Worm (Caenorhabditis elegans): ENCODE results near the gene dsh-2.

The dsh-2 gene

ce11 chrII:5055129-5055666 lies 25.8 kb downstream of the dsh-2 start, which contains the start of the genes ify-1 and rpl-22 (continued):
- no peak for TF ChIP-seq bed-1 (GFP tag; IDR thresholded peaks at IDR 0.05)
- TF ChIP-seq madf-8 (GFP tag; conservative IDR thresholded peaks at IDR 0.05), result peak; percentile 71
- TF ChIP-seq rpc-1 (optimal IDR thresholded peaks at IDR 0.05), result peak; percentile 26
- peak; percentile 4 for TF ChIP-seq rpc-1 (tag; optimal IDR thresholded peaks at IDR 0.05)
- TF ChIP-seq hsf-1 (GFP tag; IDR thresholded peaks at IDR 0.05), result peak; percentile 72
- peak; percentile 56 for TF ChIP-seq K12H6.12 (tag; optimal IDR thresholded peaks at IDR 0.05)
- peak; percentile 77 for TF ChIP-seq nfyb-1 (GFP tag; IDR thresholded peaks at IDR 0.05)
- TF ChIP-seq ztf-25 (GFP tag; IDR thresholded peaks at IDR 0.05), result no peak
- no peak for TF ChIP-seq dpff-1 (tag; optimal IDR thresholded peaks at IDR 0.05)
- TF ChIP-seq pha-4 (tag; optimal IDR thresholded peaks at IDR 0.05), result peak; percentile 54
- TF ChIP-seq mcd-1 (GFP tag; IDR thresholded peaks at IDR 0.05), result peak; percentile 98
- peak; percentile 7 for TF ChIP-seq die-1 (tag; optimal IDR thresholded peaks at IDR 0.05)
- TF ChIP-seq repo-1 (tag; optimal IDR thresholded peaks at IDR 0.05), result no peak
- no peak for TF ChIP-seq chd-7 (tag; optimal IDR thresholded peaks at IDR 0.05)
- no peak for TF ChIP-seq zim-3 (tag; optimal IDR thresholded peaks at IDR 0.05)
- peak; percentile 77 for TF ChIP-seq egrh-3 (GFP tag; IDR thresholded peaks at IDR 0.05)
- TF ChIP-seq Y53G8AR.9 (GFP tag; conservative IDR thresholded peaks at IDR 0.05), result peak; percentile 52; the same call in 1 of the 2 replicates
- TF ChIP-seq ceh-58 (GFP tag; IDR thresholded peaks at IDR 0.05), result no peak
- TF ChIP-seq nhr-80 (tag; optimal IDR thresholded peaks at IDR 0.05), result peak; percentile 36
- no peak for TF ChIP-seq him-1 (tag; optimal IDR thresholded peaks at IDR 0.05)
- no peak for TF ChIP-seq ama-1 (optimal IDR thresholded peaks at IDR 0.05)
- TF ChIP-seq ama-1 (GFP tag; optimal IDR thresholded peaks at IDR 0.05), result no peak
- peak; percentile 8 to 91 (median 70) for TF ChIP-seq lin-35 (GFP tag; optimal IDR thresholded peaks at IDR 0.05)
- no peak for TF ChIP-seq nhr-120 (GFP tag; IDR thresholded peaks at IDR 0.05)
- no peak for TF ChIP-seq mes-4 (tag; optimal IDR thresholded peaks at IDR 0.05)
- TF ChIP-seq Y56A3A.18 (GFP tag; IDR thresholded peaks at IDR 0.05), result peak; percentile 67; the same call in 1 of the 2 replicates
- peak; percentile 73 for TF ChIP-seq athp-1 (tag; optimal IDR thresholded peaks at IDR 0.05)
- peak; percentile 73 for TF ChIP-seq tbp1 (GFP tag; optimal IDR thresholded peaks at IDR 0.05)
- peak; percentile 89 for TF ChIP-seq ceh-91 (GFP tag; IDR thresholded peaks at IDR 0.05)
- peak; percentile 60 for TF ChIP-seq snpc-1.3 (tag; optimal IDR thresholded peaks at IDR 0.05; ENCODE audit: insufficient read depth)
- TF ChIP-seq snpc-1.1 (tag; optimal IDR thresholded peaks at IDR 0.05; ENCODE audit: insufficient read depth), result peak; percentile 81
- no peak for TF ChIP-seq zfh-2 (GFP tag; conservative IDR thresholded peaks at IDR 0.05)
- peak; percentile 90 for TF ChIP-seq ceh-100 (GFP tag; IDR thresholded peaks at IDR 0.05)
- TF ChIP-seq rec-8 (tag; optimal IDR thresholded peaks at IDR 0.05), result no peak
- no peak for TF ChIP-seq egl-18 (GFP tag; IDR thresholded peaks at IDR 0.05)
- peak; percentile 90 for TF ChIP-seq ZK185.1 (tag; optimal IDR thresholded peaks at IDR 0.05; ENCODE audit: poor library complexity, severe bottlenecking)
- TF ChIP-seq attf-3 (GFP tag; conservative IDR thresholded peaks at IDR 0.05), result peak; percentile 65
- peak; percentile 34 for TF ChIP-seq B0261.1 (tag; optimal IDR thresholded peaks at IDR 0.05)
- TF ChIP-seq ztf-28 (GFP tag; IDR thresholded peaks at IDR 0.05), result 0 out of 2 replicates have a peak, but pooled peaks have one; percentile 42
- TF ChIP-seq lin-40 (tag; optimal IDR thresholded peaks at IDR 0.05), result peak; percentile 79
- TF ChIP-seq dox-1 (GFP tag; IDR thresholded peaks at IDR 0.05), result peak; percentile 88
- TF ChIP-seq ceh-40 (GFP tag; IDR thresholded peaks at IDR 0.05), result no peak
- TF ChIP-seq snpc-4 (GFP tag; optimal IDR thresholded peaks at IDR 0.05), result peak; percentile 78
- peak; percentile 89 to 92 (median 90) for TF ChIP-seq snpc-4 (tag; optimal IDR thresholded peaks at IDR 0.05)
- peak; percentile 6 for TF ChIP-seq F57C9.4 (tag; optimal IDR thresholded peaks at IDR 0.05)
- no peak for TF ChIP-seq sea-2 (GFP tag; IDR thresholded peaks at IDR 0.05)
- peak; percentile 63 for TF ChIP-seq ztf-18 (tag; optimal IDR thresholded peaks at IDR 0.05)
- no peak for TF ChIP-seq bed-2 (GFP tag; IDR thresholded peaks at IDR 0.05)
- peak; percentile 81 for TF ChIP-seq snpc-3.4 (tag; optimal IDR thresholded peaks at IDR 0.05)
